Worm (Caenorhabditis elegans) whole organism, late embryonic: ENCODE measurements around the gene C06A1.6.

ENCODE experiments used
- C08G9.2 ChIP-seq: sonication (generic microtip); optimal IDR thresholded peaks from 2 replicates; lab custom pipeline; 2016; ENCODE audit warnings: mild to moderate bottlenecking, missing genetic modification characterization, moderate library complexity, missing compliant biosample characterization
- C38D4.7 ChIP-seq: fragments of 200-800 bp; sonication (Bioruptor generic); optimal IDR thresholded peaks from 2 replicates; lab custom pipeline; 2018; ENCODE audit warnings: mild to moderate bottlenecking, missing genetic modification characterization, moderate library complexity, missing compliant biosample characterization
- F13H6.1 ChIP-seq: sonication (generic microtip); optimal IDR thresholded peaks from 2 replicates; lab custom pipeline; 2016; ENCODE audit warnings: missing genetic modification characterization, missing compliant biosample characterization
- K02D7.2 ChIP-seq: sonication (generic microtip); optimal IDR thresholded peaks from 2 replicates; lab custom pipeline; 2017; ENCODE audit warnings: mild to moderate bottlenecking, missing genetic modification characterization, missing compliant biosample characterization
- T23F11.4 ChIP-seq: fragments of 200-800 bp; sonication (Bioruptor generic); optimal IDR thresholded peaks from 2 replicates; lab custom pipeline; 2018; ENCODE audit warnings: mild to moderate bottlenecking, missing genetic modification characterization, missing compliant biosample characterization
- ahr-1 ChIP-seq: sonication (generic microtip); optimal IDR thresholded peaks from 2 replicates; lab custom pipeline; 2016; ENCODE audit warnings: missing genetic modification characterization, missing compliant biosample characterization
- ama-1 ChIP-seq: fragments of 150-350 bp; optimal IDR thresholded peaks from 2 replicates; lab custom pipeline; 2014
- ceh-14 ChIP-seq: sonication (generic microtip); optimal IDR thresholded peaks from 2 replicates; lab custom pipeline; 2016; ENCODE audit warnings: missing genotype, missing genetic modification characterization, missing compliant biosample characterization
- ceh-19 ChIP-seq: fragments of 200-800 bp; sonication (Bioruptor generic); optimal IDR thresholded peaks from 2 replicates; lab custom pipeline; 2018; ENCODE audit warnings: mild to moderate bottlenecking, missing genetic modification characterization, missing compliant biosample characterization
- ceh-2 ChIP-seq: sonication (generic microtip); optimal IDR thresholded peaks from 2 replicates; lab custom pipeline; 2016; ENCODE audit warnings: missing genotype, missing genetic modification characterization, missing compliant biosample characterization
- ceh-22 ChIP-seq: sonication (generic microtip); optimal IDR thresholded peaks from 2 replicates; lab custom pipeline; 2017; ENCODE audit warnings: missing biosample characterization, missing genetic modification characterization
- ceh-24 ChIP-seq: sonication (generic microtip); optimal IDR thresholded peaks from 2 replicates; lab custom pipeline; 2016; ENCODE audit warnings: mild to moderate bottlenecking, missing genetic modification characterization, missing compliant biosample characterization
- ceh-31 ChIP-seq: sonication (generic microtip); optimal IDR thresholded peaks from 2 replicates; lab custom pipeline; 2016; ENCODE audit warnings: missing genetic modification characterization, missing compliant biosample characterization
- ceh-34 ChIP-seq: sonication (generic microtip); optimal IDR thresholded peaks from 2 replicates; lab custom pipeline; 2016; ENCODE audit warnings: mild to moderate bottlenecking, missing genetic modification characterization, missing compliant biosample characterization
- ceh-6 ChIP-seq: fragments of 200-800 bp; sonication (Bioruptor generic); optimal IDR thresholded peaks from 2 replicates; lab custom pipeline; 2018; ENCODE audit warnings: mild to moderate bottlenecking, missing genetic modification characterization, missing compliant biosample characterization
- ceh-9 ChIP-seq: sonication (generic microtip); optimal IDR thresholded peaks from 2 replicates; lab custom pipeline; 2016; ENCODE audit warnings: mild to moderate bottlenecking, missing genetic modification characterization, inconsistent platforms, missing compliant biosample characterization
- che-1 ChIP-seq: sonication (generic microtip); optimal IDR thresholded peaks from 2 replicates; lab custom pipeline; 2016; ENCODE audit warnings: mild to moderate bottlenecking, missing genetic modification characterization, missing compliant biosample characterization
- dmd-4 ChIP-seq: sonication (generic microtip); optimal IDR thresholded peaks from 2 replicates; lab custom pipeline; 2016; ENCODE audit warnings: borderline replicate concordance, missing genetic modification characterization, missing compliant biosample characterization
- elt-2 ChIP-seq: sonication (generic microtip); optimal IDR thresholded peaks from 2 replicates; lab custom pipeline; 2016; ENCODE audit warnings: missing genetic modification reagents, missing genetic modification characterization, missing compliant biosample characterization
- elt-4 ChIP-seq: sonication (generic microtip); optimal IDR thresholded peaks from 2 replicates; lab custom pipeline; 2016; ENCODE audit warnings: missing genetic modification characterization, missing compliant biosample characterization
- eyg-1 ChIP-seq: sonication (generic microtip); optimal IDR thresholded peaks from 2 replicates; lab custom pipeline; 2016; ENCODE audit warnings: missing genotype, missing genetic modification characterization, missing compliant biosample characterization
- fax-1 ChIP-seq: sonication (generic microtip); optimal IDR thresholded peaks from 2 replicates; lab custom pipeline; 2016; ENCODE audit warnings: missing genotype, missing genetic modification characterization, missing compliant biosample characterization
- fkh-10 ChIP-seq: fragments of 150-350 bp; optimal IDR thresholded peaks from 2 replicates; lab custom pipeline; 2014; ENCODE audit warnings: missing biosample characterization, missing genetic modification reagents, missing genetic modification characterization
- fkh-6 ChIP-seq: sonication (generic microtip); optimal IDR thresholded peaks from 2 replicates; lab custom pipeline; 2016; ENCODE audit warnings: missing genetic modification characterization, missing compliant biosample characterization
- gmeb-2 ChIP-seq: sonication (generic microtip); optimal IDR thresholded peaks from 2 replicates; lab custom pipeline; 2016; ENCODE audit warnings: missing genetic modification characterization, inconsistent platforms, missing compliant biosample characterization
- hlh-13 ChIP-seq: fragments of 200-800 bp; sonication (Bioruptor generic); optimal IDR thresholded peaks from 2 replicates; lab custom pipeline; 2018; ENCODE audit warnings: mild to moderate bottlenecking, missing genetic modification characterization, missing compliant biosample characterization
- hlh-15 ChIP-seq: sonication (generic microtip); optimal IDR thresholded peaks from 2 replicates; lab custom pipeline; 2016; ENCODE audit warnings: missing genetic modification characterization, missing compliant biosample characterization
- hlh-30 ChIP-seq: sonication (generic microtip); optimal IDR thresholded peaks from 2 replicates; lab custom pipeline; 2017; ENCODE audit warnings: antibody characterized with exemption, missing genetic modification characterization, missing compliant biosample characterization; ENCODE audit not compliant: insufficient read depth
- hlh-6 ChIP-seq: sonication (generic microtip); optimal IDR thresholded peaks from 2 replicates; lab custom pipeline; 2016; ENCODE audit warnings: missing genotype, missing genetic modification characterization, missing compliant biosample characterization
- hlh-8 ChIP-seq: sonication (generic microtip); optimal IDR thresholded peaks from 2 replicates; lab custom pipeline; 2016; ENCODE audit warnings: missing genotype, missing genetic modification characterization, missing compliant biosample characterization
- lin-11 ChIP-seq: fragments of 200-800 bp; sonication (Bioruptor generic); optimal IDR thresholded peaks from 2 replicates; lab custom pipeline; 2018; ENCODE audit warnings: mild to moderate bottlenecking, missing genetic modification characterization, missing compliant biosample characterization
- madf-2 ChIP-seq: sonication (generic microtip); optimal IDR thresholded peaks from 2 replicates; lab custom pipeline; 2017; ENCODE audit warnings: missing genetic modification characterization, missing compliant biosample characterization
- nfya-1 ChIP-seq: sonication (generic microtip); optimal IDR thresholded peaks from 2 replicates; lab custom pipeline; 2017; ENCODE audit warnings: missing genetic modification characterization, mild to moderate bottlenecking, missing compliant biosample characterization, antibody characterized with exemption, moderate library complexity
- nhr-11 ChIP-seq: fragments of 150-350 bp; optimal IDR thresholded peaks from 2 replicates; lab custom pipeline; 2014; ENCODE audit warnings: missing biosample characterization, missing genetic modification characterization
- odd-2 ChIP-seq: sonication (generic microtip); optimal IDR thresholded peaks from 2 replicates; lab custom pipeline; 2017; ENCODE audit warnings: antibody characterized with exemption, mild to moderate bottlenecking, missing genetic modification characterization, missing compliant biosample characterization
- pat-9 ChIP-seq: fragments of 200-800 bp; sonication (Bioruptor generic); optimal IDR thresholded peaks from 2 replicates; lab custom pipeline; 2018; ENCODE audit warnings: mild to moderate bottlenecking, missing genetic modification characterization, moderate library complexity, missing compliant biosample characterization
- pax-1 ChIP-seq: fragments of 150-350 bp; optimal IDR thresholded peaks from 2 replicates; lab custom pipeline; 2014; ENCODE audit warnings: missing biosample characterization, missing genetic modification characterization
- pha-2 ChIP-seq: sonication (generic microtip); optimal IDR thresholded peaks from 2 replicates; lab custom pipeline; 2017; ENCODE audit warnings: mild to moderate bottlenecking, missing genetic modification characterization, missing compliant biosample characterization
- pha-4 ChIP-seq: fragments of 150-350 bp; optimal IDR thresholded peaks from 2 replicates; lab custom pipeline; 2018; ENCODE audit warnings: missing biosample characterization, missing genetic modification reagents, missing genetic modification characterization
- pros-1 ChIP-seq: fragments of 150-350 bp; optimal IDR thresholded peaks from 2 replicates; lab custom pipeline; 2014; ENCODE audit warnings: missing biosample characterization, missing genetic modification reagents, missing genetic modification characterization
- ref-2 ChIP-seq: sonication (generic microtip); optimal IDR thresholded peaks from 2 replicates; lab custom pipeline; 2016; ENCODE audit warnings: missing genetic modification characterization, missing compliant biosample characterization
- rnt-1 ChIP-seq: sonication (generic microtip); optimal IDR thresholded peaks from 2 replicates; lab custom pipeline; 2016; ENCODE audit warnings: missing genetic modification characterization, missing compliant biosample characterization
- sox-2 ChIP-seq: fragments of 200-800 bp; sonication (Bioruptor generic); IDR thresholded peaks from 2 replicates; pipeline ENCODE4 v1.3.6; 2022; ENCODE audit warnings: missing genetic modification reagents, missing genetic modification characterization, missing compliant biosample characterization
- sox-4 ChIP-seq: sonication (generic microtip); optimal IDR thresholded peaks from 2 replicates; lab custom pipeline; 2017; ENCODE audit warnings: mild to moderate bottlenecking, missing genetic modification characterization, inconsistent platforms, missing compliant biosample characterization
- syd-9 ChIP-seq: sonication (generic microtip); optimal IDR thresholded peaks from 2 replicates; lab custom pipeline; 2016; ENCODE audit warnings: mild to moderate bottlenecking, missing genetic modification characterization, moderate library complexity, missing compliant biosample characterization
- ttx-3 ChIP-seq: sonication (generic microtip); optimal IDR thresholded peaks from 2 replicates; lab custom pipeline; 2016; ENCODE audit warnings: missing genetic modification reagents, missing genetic modification characterization, missing compliant biosample characterization
- unc-3 ChIP-seq, 2 experiments: fragments of 200-800 bp in 1 of 2; sonication (Bioruptor generic) in 1 of 2; sonication (generic microtip) in 1 of 2; conservative IDR thresholded peaks in 1 of 2; optimal IDR thresholded peaks in 1 of 2; 2 replicates each; pipeline versions ENCODE4 v1.3.6 to Lab custom; 2016 to 2022; ENCODE audit warnings: missing compliant biosample characterization in 2 of 2, missing genetic modification characterization in 2 of 2, missing genetic modification reagents in 1 of 2
- unc-42 ChIP-seq: sonication (generic microtip); optimal IDR thresholded peaks from 2 replicates; lab custom pipeline; 2016; ENCODE audit warnings: missing genotype, missing genetic modification characterization, missing compliant biosample characterization
- unc-55 ChIP-seq: sonication (generic microtip); optimal IDR thresholded peaks from 2 replicates; lab custom pipeline; 2017; ENCODE audit warnings: missing biosample characterization, missing genetic modification reagents, missing genetic modification characterization
- unc-86 ChIP-seq: sonication (generic microtip); optimal IDR thresholded peaks from 2 replicates; lab custom pipeline; 2016; ENCODE audit warnings: missing genetic modification characterization, missing compliant biosample characterization
- zip-5 ChIP-seq: sonication (generic microtip); optimal IDR thresholded peaks from 2 replicates; lab custom pipeline; 2016; ENCODE audit warnings: missing genetic modification characterization, missing compliant biosample characterization

C06A1.6 gene

DNA sequence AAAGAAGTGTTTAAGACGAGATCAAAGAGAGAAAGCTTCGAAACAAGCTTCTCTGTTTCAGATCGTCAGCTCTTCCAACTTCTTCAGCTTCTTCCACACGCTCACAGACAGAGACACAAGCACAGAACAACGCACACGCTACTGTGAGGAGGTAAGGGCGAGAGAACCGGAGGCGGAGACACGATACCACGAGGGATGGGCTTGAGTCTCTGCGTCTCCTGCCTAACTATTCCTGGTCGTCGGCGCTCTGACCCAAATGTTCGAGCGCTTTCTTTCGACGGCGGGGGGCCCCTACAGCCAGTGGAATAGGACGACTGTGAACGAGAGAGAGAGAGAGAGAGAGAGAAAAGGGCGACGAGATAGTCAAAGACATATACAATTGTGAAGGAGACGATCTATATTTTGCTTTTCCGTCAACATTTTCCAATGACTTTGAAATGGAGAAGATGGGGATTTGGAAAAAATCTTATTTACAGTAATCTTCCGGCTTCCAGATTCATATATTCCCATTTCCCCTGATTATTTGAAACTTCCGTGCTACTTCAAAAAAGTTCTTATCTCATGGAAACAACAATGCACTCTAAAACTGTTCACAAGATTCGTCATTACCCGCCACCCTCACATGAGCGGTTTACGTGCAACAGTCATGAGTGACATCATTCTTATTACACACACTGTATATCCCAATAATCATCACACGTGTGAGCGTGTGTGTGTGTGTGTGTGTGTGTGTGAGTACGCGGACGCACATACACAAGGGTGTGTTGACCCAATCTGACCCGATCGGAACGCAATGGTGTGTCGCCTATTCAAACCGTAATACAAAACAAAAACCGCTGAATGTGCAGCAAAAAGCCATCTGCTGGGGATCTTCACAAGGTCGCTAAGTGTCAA is 15.5 kb downstream of the C06A1.6 start:
- TF ChIP-seq odd-2 (tag; lab: Kevin White, UChicago) (no peak), F13H6.1 (tag; lab: Kevin White, UChicago) (peak; percentile 31), ttx-3 (tag; lab: Kevin White, UChicago) (no peak), ceh-2 (no peak), ceh-14 (tag; lab: Kevin White, UChicago) (peak; percentile 61), nfya-1 (tag; lab: Kevin White, UChicago) (peak; percentile 94), fkh-10 (GFP tag; lab: Kevin White, UChicago) (no peak), pros-1 (tag; lab: Kevin White, UChicago) (peak; percentile 73), ceh-31 (tag; lab: Kevin White, UChicago) (peak; percentile 81), C08G9.2 (tag; lab: Kevin White, UChicago) (peak; percentile 6), sox-4 (tag; lab: Kevin White, UChicago) (no peak), ceh-6 (GFP tag; lab: Kevin White, UChicago) (no peak), gmeb-2 (tag; lab: Kevin White, UChicago) (peak; percentile 2), hlh-8 (no peak), hlh-6 (tag; lab: Kevin White, UChicago) (no peak), zip-5 (tag; lab: Kevin White, UChicago) (no peak), pha-2 (tag; lab: Kevin White, UChicago) (peak; percentile 42), madf-2 (tag; lab: Kevin White, UChicago) (peak; percentile 18), ref-2 (peak; percentile 90), ceh-34 (peak; percentile 92), unc-55 (GFP tag; lab: Kevin White, UChicago) (peak; percentile 28), syd-9 (tag; lab: Kevin White, UChicago) (peak; percentile 25), lin-11 (tag; lab: Kevin White, UChicago) (no peak), che-1 (no peak), unc-42 (peak; percentile 70), K02D7.2 (tag; lab: Kevin White, UChicago) (no peak), C38D4.7 (GFP tag; lab: Kevin White, UChicago) (no peak), ceh-9 (no peak), T23F11.4 (GFP tag; lab: Kevin White, UChicago) (peak; percentile 30), unc-3 (GFP tag; conservative IDR thresholded peaks at IDR 0.05; lab: Robert Waterston, UW) (peak; percentile 38; the same call in 1 of the 2 replicates), unc-3 (tag; optimal IDR thresholded peaks at IDR 0.05; lab: Kevin White, UChicago) (no peak), rnt-1 (tag; lab: Kevin White, UChicago) (peak; percentile 67), ceh-24 (tag; lab: Kevin White, UChicago) (no peak), sox-2 (GFP tag; lab: Robert Waterston, UW) (no peak), hlh-30 (tag; lab: Kevin White, UChicago) (peak; percentile 96), ceh-22 (tag; lab: Kevin White, UChicago) (no peak), ama-1 (lab: Kevin White, UChicago) (peak; percentile 88), nhr-11 (no peak), ahr-1 (tag; lab: Kevin White, UChicago) (no peak), unc-86 (tag; lab: Kevin White, UChicago) (no peak), pat-9 (no peak), fkh-6 (tag; lab: Kevin White, UChicago) (no peak), elt-4 (no peak), elt-2 (tag; lab: Kevin White, UChicago) (no peak), ceh-19 (GFP tag; lab: Kevin White, UChicago) (no peak), dmd-4 (no peak), fax-1 (no peak), eyg-1 (tag; lab: Kevin White, UChicago) (no peak), hlh-15 (no peak), pha-4 (tag; lab: Kevin White, UChicago) (peak; percentile 11), pax-1 (tag; lab: Kevin White, UChicago) (peak; percentile 42), hlh-13 (GFP tag; lab: Kevin White, UChicago) (no peak)
